Worm (Caenorhabditis elegans): ENCODE measurements around the gene Y43F8B.3.

Gene Y43F8B.3

DNA sequence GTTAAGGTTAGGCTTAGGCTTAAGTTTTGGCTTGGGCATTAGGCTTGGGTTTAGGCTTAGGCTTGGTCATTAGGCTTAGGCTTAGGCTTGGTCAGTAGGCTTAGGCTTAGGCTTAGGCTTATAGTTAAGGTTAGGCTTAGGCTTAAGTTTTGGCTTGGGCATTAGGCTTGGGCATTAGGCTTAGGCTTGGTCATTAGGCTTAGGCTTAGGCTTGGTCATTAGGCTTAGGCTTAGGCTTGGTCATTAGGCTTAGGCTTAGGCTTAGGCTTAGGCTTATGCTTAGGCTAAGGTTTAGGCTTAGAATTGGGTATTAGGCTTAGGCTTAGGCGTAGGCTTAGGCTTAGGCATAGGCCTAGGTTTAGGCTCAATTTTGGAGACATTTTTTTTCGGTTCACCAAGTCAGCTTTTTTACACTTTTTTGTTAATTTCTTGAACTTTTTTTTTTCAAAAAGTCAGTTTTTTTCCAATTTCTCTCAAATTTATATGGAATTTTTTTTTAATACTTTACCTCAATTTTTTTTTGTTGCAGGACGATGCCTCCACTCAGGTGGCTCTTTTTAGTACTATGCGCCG, at the start of gene Y43F8B.3:
Gene Y43F8B.3, plus strand, starts transcription at position 523 of the 573 bp plus-strand sequence.
- TF ChIP-seq him-1 (tag; optimal IDR thresholded peaks at IDR 0.05) (no peak), dao-5 (tag; optimal IDR thresholded peaks at IDR 0.05) (no peak), W03F9.2 (tag; optimal IDR thresholded peaks at IDR 0.05) (no peak)

DNA sequence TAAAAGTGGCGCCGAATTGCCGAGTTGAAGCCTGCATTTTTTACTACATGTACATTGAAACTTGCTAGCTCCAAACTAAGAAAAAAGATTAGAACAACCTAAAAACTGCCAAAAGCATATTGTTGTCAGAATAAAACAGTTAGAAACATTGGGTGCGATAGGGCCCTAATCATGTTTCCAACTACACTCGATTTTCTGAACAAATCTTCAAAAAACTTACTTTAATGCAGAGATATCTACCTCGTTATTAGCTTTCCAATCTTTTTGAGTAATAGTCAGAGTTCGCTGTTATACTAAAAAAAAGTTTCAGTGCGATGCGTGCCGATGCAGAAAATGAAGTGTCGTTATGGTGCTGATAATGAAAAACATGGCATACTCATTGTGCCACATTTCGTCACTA, 47.3 kb upstream of the Y43F8B.3 start, which contains the start of the genes Y43F8B.13 and Y43F8B.14:
Gene Y43F8B.13, plus strand, starts transcription at position 301 of the 400 bp plus-strand sequence.
Gene Y43F8B.14, minus strand, starts transcription at position 322 of the 400 bp plus-strand sequence.
- TF ChIP-seq W03F9.2 (tag; optimal IDR thresholded peaks at IDR 0.05) (no peak), him-1 (tag; optimal IDR thresholded peaks at IDR 0.05) (no peak), dao-5 (tag; optimal IDR thresholded peaks at IDR 0.05) (no peak)

DNA sequence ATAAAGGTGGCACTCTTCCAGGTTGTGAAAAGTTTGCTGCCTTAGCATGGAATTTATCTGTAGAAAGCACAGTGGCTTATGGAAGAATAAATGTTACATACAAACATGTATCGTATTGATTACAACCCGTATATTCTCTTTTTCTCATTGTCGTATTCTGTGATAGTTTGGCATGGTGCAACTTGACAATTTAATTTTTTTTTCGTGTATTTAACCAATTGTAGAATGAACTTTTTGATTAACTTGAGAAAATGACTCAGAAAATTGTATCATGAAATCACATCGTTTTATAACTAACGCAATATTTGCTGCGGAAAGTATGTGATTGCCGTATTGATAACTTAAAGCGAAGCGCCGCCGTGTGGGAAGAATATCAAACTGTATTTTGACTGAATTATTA, 45.8 kb upstream of the Y43F8B.3 start, which contains the start of gene Y43F8B.24:
Gene Y43F8B.24, plus strand, starts transcription at position 301 of the 400 bp plus-strand sequence.
- TF ChIP-seq dao-5 (tag; optimal IDR thresholded peaks at IDR 0.05) (no peak), W03F9.2 (tag; optimal IDR thresholded peaks at IDR 0.05) (no peak)

DNA sequence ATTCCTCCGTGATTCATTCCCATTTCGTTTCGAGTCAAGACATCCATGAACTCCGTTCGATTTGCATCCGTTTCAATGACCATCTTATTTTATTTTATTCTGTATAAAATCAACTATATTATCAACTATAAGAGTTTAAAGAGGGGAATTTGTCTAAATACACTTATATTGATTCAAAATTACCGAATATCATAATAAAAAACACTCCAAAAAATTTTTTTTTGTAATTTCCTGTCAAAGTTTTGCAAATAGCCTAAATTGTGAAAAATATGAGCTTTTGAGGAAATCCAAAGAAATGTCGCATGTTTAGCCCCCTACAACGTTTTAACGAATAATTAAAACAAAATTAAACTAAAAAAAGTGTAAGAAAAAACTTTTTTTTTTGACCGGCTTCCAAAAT, 40.9 kb upstream of the Y43F8B.3 start, which contains the start of gene Y43F8B.15:
Gene Y43F8B.15, minus strand, starts transcription at position 101 of the 400 bp plus-strand sequence.
- TF ChIP-seq W03F9.2 (tag; optimal IDR thresholded peaks at IDR 0.05) (no peak), him-1 (tag; optimal IDR thresholded peaks at IDR 0.05) (no peak), dao-5 (tag; optimal IDR thresholded peaks at IDR 0.05) (no peak)

DNA sequence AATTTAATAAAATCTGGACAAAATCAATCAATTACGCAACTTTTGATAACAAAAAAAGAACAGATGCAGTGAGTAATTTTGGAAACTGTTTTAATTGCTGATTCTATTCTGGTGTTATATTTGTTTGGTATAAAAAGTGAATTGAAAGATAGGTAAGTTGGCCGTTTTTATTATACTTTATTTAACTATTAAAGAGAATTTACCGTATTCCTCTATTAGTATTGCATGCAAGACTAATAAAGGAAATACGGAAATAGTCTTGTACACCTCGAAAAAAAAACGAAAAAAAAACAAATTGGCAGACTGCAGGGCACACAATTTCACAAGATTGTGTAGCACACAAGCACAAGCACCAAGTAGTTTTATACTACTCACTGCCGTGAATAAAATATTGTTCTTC, 40.3 kb upstream of the Y43F8B.3 start, which contains the start of gene Y43F8B.25:
Gene Y43F8B.25, plus strand, starts transcription at position 301 of the 400 bp plus-strand sequence.
- TF ChIP-seq W03F9.2 (tag; optimal IDR thresholded peaks at IDR 0.05) (no peak), dao-5 (tag; optimal IDR thresholded peaks at IDR 0.05) (no peak), him-1 (tag; optimal IDR thresholded peaks at IDR 0.05) (no peak)

DNA sequence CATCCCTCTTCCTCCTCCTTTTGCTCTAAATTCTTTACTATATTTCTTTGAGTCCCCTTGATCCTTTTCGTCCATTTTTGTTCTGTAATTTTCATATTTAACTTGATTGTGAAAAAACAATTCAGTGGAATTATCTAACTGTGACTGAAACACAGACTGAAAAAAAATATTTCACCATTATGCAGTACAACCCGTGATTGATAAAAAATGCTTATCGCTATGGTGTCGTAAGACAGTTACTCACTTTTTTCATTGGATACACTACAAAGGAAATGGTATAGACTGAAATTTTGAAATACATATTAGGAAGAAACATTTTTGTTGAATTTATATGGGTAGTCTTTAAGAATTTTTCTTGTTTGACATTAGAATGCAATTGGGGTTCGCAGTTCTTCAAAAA, 35.3 kb upstream of the Y43F8B.3 start, which contains the start of gene Y43F8B.23:
Gene Y43F8B.23, minus strand, starts transcription at position 75 of the 400 bp plus-strand sequence.
- TF ChIP-seq W03F9.2 (tag; optimal IDR thresholded peaks at IDR 0.05): no peak
- no peak for TF ChIP-seq him-1 (tag; optimal IDR thresholded peaks at IDR 0.05)

DNA sequence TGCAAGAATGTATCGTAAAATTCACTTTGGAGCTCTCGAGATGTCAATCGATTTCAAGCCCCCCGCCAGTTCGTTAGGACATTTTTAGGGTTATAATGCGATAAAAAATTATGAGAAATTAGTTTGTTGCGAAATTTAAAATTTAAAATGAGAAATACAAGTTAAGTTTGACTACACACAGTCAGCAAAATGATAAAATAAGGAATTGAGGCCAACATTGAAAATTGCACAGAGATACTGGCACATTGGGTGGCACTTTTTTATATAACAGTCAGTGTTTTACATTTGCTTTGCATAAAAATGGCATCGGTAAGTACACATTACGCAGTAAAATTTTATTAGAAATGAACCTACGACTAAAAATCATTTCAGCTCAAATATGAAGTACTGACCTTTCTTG, 34.8 kb upstream of the Y43F8B.3 start, which contains the start of gene Y43F8B.12:
Gene Y43F8B.12, plus strand, starts transcription at position 301 of the 400 bp plus-strand sequence.
- TF ChIP-seq W03F9.2 (tag; optimal IDR thresholded peaks at IDR 0.05) (no peak), dao-5 (tag; optimal IDR thresholded peaks at IDR 0.05) (no peak), him-1 (tag; optimal IDR thresholded peaks at IDR 0.05) (no peak)

DNA sequence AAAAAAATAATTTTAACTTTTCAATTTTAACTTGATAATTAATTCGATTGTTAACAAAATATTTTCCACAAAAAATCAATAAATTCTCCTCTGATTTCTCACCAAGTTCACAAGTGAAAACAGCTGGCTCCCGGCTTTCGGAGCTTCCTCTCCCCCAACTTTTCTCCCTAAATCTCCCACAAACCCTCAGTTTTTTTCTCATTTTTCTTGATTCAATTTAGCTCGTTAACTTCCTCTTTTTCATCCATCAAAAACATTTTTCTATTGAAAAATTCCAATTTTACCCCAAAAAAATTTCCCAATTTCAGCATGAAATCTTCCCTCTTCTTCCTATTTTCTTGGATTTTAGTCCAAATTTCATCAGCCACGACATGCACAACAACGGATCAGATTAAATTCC, 32.5 kb upstream of the Y43F8B.3 start, which contains the start of gene Y43F8B.11:
Gene Y43F8B.11, plus strand, starts transcription at position 301 of the 400 bp plus-strand sequence.
- TF ChIP-seq him-1 (tag; optimal IDR thresholded peaks at IDR 0.05): no peak
- no peak for TF ChIP-seq W03F9.2 (tag; optimal IDR thresholded peaks at IDR 0.05)
- no peak for TF ChIP-seq dao-5 (tag; optimal IDR thresholded peaks at IDR 0.05)

DNA sequence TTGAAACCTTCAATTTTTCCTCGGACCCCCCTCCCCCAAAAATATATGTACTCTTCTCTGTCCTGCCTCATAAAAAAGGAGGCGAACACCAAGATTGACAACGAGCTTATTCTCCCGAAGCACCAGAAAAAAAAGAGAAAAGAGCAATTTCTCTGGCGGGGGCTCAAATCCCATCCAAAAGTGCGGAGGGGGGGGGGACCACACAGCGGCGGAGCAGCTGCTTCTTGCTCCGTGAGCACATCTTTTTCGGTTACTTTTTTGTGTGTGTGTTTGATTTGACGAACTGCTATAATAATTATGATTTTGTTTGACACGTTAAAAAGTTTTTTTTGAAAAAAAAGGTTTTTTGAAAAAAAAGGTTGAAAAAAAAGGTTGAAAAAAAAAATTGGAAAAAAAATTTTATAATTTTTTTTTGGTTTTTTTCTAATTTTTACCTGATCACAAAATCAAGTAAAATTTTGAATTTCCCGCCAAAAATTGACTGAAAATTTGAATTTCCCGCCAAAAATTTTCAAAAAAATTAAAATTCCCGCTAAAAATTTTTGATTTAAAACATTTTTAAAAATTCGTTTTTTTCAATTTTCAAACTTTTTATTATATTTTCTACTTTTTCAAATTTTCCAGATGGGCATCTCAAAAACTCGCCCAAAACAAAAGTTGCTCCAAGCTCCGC, 28.9 kb upstream of the Y43F8B.3 start, which contains the start of gene Y43F8B.10:
Gene Y43F8B.10, plus strand, starts transcription at position 623 of the 673 bp plus-strand sequence.
- no peak for TF ChIP-seq him-1 (tag; optimal IDR thresholded peaks at IDR 0.05)
- no peak for TF ChIP-seq dao-5 (tag; optimal IDR thresholded peaks at IDR 0.05)

DNA sequence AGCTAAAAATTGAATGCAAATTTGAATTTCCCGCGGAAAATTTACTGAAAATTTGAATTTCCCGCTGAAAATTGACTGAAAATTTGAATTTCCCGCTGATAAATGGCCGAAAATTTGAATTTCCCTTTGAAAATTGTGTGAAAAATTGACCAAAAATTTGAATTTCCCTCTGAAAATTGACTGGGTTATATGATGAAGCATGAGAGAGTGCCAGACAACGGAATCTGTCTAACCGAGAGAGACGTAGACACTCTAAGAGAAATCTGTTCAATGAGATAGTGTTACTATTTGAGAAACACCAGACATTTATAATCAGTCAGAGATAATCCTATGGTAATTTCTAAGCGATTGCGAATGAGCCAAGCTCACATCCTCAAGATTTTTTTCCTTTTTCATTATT, 25.6 kb upstream of the Y43F8B.3 start:
- TF ChIP-seq him-1 (tag; optimal IDR thresholded peaks at IDR 0.05) (no peak), W03F9.2 (tag; optimal IDR thresholded peaks at IDR 0.05) (no peak), dao-5 (tag; optimal IDR thresholded peaks at IDR 0.05) (no peak)

DNA sequence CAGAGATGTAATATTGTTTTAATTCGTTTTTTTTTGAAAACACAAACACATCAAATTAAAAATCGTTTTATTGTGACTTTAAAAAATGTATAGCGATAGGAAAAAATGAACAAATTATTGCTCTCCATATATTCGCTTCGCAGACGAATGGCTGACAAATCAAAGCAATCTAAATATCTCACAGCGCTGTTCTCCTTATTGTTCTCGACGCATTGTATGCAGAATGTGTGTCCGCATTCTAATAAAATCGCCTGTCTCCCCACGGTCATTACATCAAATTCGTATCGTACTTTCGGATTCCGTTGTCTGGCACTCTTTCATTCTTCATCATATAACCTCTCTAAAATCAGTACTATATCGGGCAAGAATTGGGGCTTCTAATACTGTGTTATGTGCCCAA, 25.0 kb upstream of the Y43F8B.3 start, which contains the start of gene Y43F8B.9:
Gene Y43F8B.9, plus strand, starts transcription at position 301 of the 400 bp plus-strand sequence.
- TF ChIP-seq him-1 (tag; optimal IDR thresholded peaks at IDR 0.05): no peak
- no peak for TF ChIP-seq W03F9.2 (tag; optimal IDR thresholded peaks at IDR 0.05)
- no peak for TF ChIP-seq dao-5 (tag; optimal IDR thresholded peaks at IDR 0.05)

DNA sequence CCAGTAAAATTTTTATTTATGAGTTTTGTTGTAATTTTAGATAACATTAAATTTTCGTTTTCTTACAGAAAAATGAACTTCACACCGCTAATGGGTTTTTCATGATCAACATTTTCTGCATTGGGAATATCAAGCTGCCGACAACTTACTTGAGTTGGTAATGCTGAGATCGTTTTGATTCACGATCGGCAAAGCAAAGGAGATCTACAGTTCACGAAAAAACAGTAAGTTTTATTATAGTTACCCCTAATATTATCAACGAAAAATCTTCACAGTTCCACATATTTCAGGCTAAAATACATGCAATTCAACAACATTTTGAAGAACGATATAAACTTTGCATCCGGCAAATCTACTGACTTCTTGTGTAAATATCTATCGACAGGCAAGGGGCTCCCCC, 20.4 kb upstream of the Y43F8B.3 start, which contains the start of gene Y43F8B.22:
Gene Y43F8B.22, plus strand, starts transcription at position 301 of the 400 bp plus-strand sequence.
- no peak for TF ChIP-seq dao-5 (tag; optimal IDR thresholded peaks at IDR 0.05)

DNA sequence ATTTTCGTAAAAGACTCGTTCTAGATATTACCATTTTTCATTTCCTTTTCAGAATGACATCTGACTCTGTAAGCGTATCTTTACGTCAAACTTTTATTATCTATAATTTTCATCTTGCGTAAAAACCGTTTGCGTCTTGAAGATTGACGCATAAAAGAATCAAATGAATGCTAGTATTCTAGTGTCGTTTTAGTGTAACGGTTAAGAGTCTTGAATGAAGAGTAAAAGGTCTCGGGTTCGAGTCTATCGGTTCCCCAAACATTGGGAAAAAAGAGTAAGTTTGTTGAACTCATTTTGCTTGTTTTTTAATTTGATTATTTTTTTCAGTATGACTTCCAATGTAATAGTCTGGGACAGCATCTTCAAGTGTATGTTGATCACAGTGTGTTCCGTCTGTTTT, 18.4 kb upstream of the Y43F8B.3 start, which contains the start of gene Y43F8B.17:
Gene Y43F8B.17, plus strand, starts transcription at position 215 of the 400 bp plus-strand sequence.
- TF ChIP-seq W03F9.2 (tag; optimal IDR thresholded peaks at IDR 0.05): no peak
- no peak for TF ChIP-seq dao-5 (tag; optimal IDR thresholded peaks at IDR 0.05)
- no peak for TF ChIP-seq him-1 (tag; optimal IDR thresholded peaks at IDR 0.05)

DNA sequence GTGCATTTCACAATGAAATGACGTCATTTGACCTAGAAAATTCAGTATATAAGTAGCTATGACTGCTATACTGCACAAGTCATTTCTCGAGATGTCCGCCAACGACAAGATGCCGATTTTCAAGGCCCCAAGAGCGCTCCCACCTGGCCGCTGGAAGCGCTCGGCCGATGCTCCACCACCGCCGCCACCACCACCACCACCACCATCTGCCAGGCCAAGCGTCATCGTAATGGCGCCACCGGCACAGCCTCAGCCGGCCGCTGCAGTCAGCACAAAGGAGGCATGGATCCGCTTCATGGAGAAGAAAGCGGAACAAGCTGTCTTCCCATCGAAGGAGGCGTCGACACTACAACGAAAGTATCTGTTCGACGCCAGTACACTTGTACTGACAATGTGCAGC, 17.6 kb upstream of the Y43F8B.3 start, which contains the start of gene Y43F8B.28:
Gene Y43F8B.28, plus strand, starts transcription at position 59 of the 400 bp plus-strand sequence.
- TF ChIP-seq W03F9.2 (tag; optimal IDR thresholded peaks at IDR 0.05) (no peak), dao-5 (tag; optimal IDR thresholded peaks at IDR 0.05) (no peak), him-1 (tag; optimal IDR thresholded peaks at IDR 0.05) (no peak)

Measured in whole organism, L4/young adult.